Worm (Caenorhabditis elegans): ENCODE measurements around the gene T13F3.8.

DNA sequence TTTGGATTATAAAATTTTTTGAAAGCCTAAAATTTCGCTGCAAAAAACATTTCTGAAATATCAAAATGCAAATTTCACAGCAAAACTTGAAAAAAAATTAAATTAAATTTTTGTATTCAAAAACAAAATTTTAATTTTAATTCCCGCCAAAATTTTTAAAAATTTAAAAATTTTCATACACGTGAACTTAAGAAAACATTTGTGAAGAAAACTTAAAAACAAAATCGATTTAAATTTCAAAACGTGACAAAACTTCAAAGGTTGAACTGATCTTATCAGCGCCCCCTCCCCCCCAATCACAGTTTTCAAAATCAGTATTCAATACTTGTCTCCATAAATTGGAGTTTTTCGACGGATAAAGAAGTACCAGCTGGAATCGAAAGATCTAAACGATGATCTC lies 32.4 kb upstream of the T13F3.8 start, which contains the start of gene F21H7.5:
- no peak for TF ChIP-seq rbr-2 (tag; optimal IDR thresholded peaks at IDR 0.05)
- no peak for TF ChIP-seq R02D3.7 (tag; optimal IDR thresholded peaks at IDR 0.05)
- TF ChIP-seq unc-62 (GFP tag; optimal IDR thresholded peaks at IDR 0.05 in 1 of 2), result no peak
- no peak for TF ChIP-seq unc-62 (tag; optimal IDR thresholded peaks at IDR 0.05)
- no peak for TF ChIP-seq egl-27 (tag; optimal IDR thresholded peaks at IDR 0.05)
- TF ChIP-seq attf-4 (tag; optimal IDR thresholded peaks at IDR 0.05), result no peak
- no peak for TF ChIP-seq nhr-25 (tag; optimal IDR thresholded peaks at IDR 0.05; ENCODE audit: borderline replicate concordance, insufficient read depth)
- TF ChIP-seq lin-15B (tag; optimal IDR thresholded peaks at IDR 0.05), result no peak
- no peak for TF ChIP-seq nhr-48 (tag; optimal IDR thresholded peaks at IDR 0.05)
- no peak for TF ChIP-seq mep-1 (tag; optimal IDR thresholded peaks at IDR 0.05)
- no peak for TF ChIP-seq nhr-42 (GFP tag; IDR thresholded peaks at IDR 0.05)
- TF ChIP-seq nhr-11 (tag; optimal IDR thresholded peaks at IDR 0.05), result no peak
- TF ChIP-seq unc-130 (GFP tag; optimal IDR thresholded peaks at IDR 0.05), result no peak

Measured in whole organism, L4 larva.